Worm (Caenorhabditis elegans): Measurements from ENCODE around the gene ZK1055.6.
"Not testable (repeated sequence)": the region's sequence is repeated elsewhere in the genome, so short reads cannot be mapped to it uniquely, and the experiment has no call there.

ZK1055.6 gene

ce11 chrV:6605275-6605674 lies 2.9 kb upstream of the ZK1055.6 start, which contains the start of gene ZK1055.7:
Gene ZK1055.7 (minus strand): TSS chrV:6605375.
- TF ChIP-seq M03D4.4 (tag; optimal IDR thresholded peaks at IDR 0.05) (no peak), elt-3 (tag; optimal IDR thresholded peaks at IDR 0.05) (no peak), lin-32 (GFP tag; optimal IDR thresholded peaks at IDR 0.05) (no peak), drap-1 (GFP tag; optimal IDR thresholded peaks at IDR 0.05) (no peak), unc-62 (GFP tag; optimal IDR thresholded peaks at IDR 0.05) (no peak), sem-2 (GFP tag; optimal IDR thresholded peaks at IDR 0.05) (no peak), zip-8 (tag; optimal IDR thresholded peaks at IDR 0.05) (no peak), nhr-28 (tag; optimal IDR thresholded peaks at IDR 0.05) (no peak)

ce11 chrV:6593700-6594244 lies 8.6 kb downstream of the ZK1055.6 start, which contains the start of gene hcp-1:
Gene hcp-1 (plus strand): TSS chrV:6594194.
- no peak for TF ChIP-seq pha-4 (tag; optimal IDR thresholded peaks at IDR 0.05)
- no peak for TF ChIP-seq unc-39 (tag; optimal IDR thresholded peaks at IDR 0.05)
- no peak for TF ChIP-seq unc-62 (GFP tag; optimal IDR thresholded peaks at IDR 0.05)
- peak; percentile 2 for TF ChIP-seq lin-13 (tag; optimal IDR thresholded peaks at IDR 0.05)
- TF ChIP-seq hlh-1 (tag; optimal IDR thresholded peaks at IDR 0.05) = peak; percentile 32
- peak; percentile 39 for TF ChIP-seq mep-1 (tag; optimal IDR thresholded peaks at IDR 0.05)
- no peak for TF ChIP-seq M03D4.4 (tag; optimal IDR thresholded peaks at IDR 0.05)
- no peak for TF ChIP-seq elt-3 (tag; optimal IDR thresholded peaks at IDR 0.05)

- TF ChIP-seq ceh-83 (GFP tag; optimal IDR thresholded peaks at IDR 0.05) (no peak), ces-1 (GFP tag; optimal IDR thresholded peaks at IDR 0.05) (no peak), drap-1 (GFP tag; optimal IDR thresholded peaks at IDR 0.05) (no peak), nhr-76 (tag; optimal IDR thresholded peaks at IDR 0.05) (no peak), unc-39 (tag; optimal IDR thresholded peaks at IDR 0.05) (no peak), nhr-28 (tag; optimal IDR thresholded peaks at IDR 0.05) (no peak), lin-32 (GFP tag; optimal IDR thresholded peaks at IDR 0.05) (no peak)
Observed at ce11 chrV:6590283-6590682, 12.1 kb downstream of the ZK1055.6 start, which contains the start of gene ZK1055.2. Gene ZK1055.2 (plus strand): TSS chrV:6590583.

- not testable (repeated sequence) for TF ChIP-seq zip-8, lin-13, nhr-12 (tag; optimal IDR thresholded peaks at IDR 0.05)
Observed at ce11 chrV:6581762-6582161, 20.6 kb downstream of the ZK1055.6 start, which contains the start of gene ZK1055.4. Gene ZK1055.4 (plus strand): TSS chrV:6582062.

- TF ChIP-seq mls-2 (tag; optimal IDR thresholded peaks at IDR 0.05) (no peak), mab-5 (tag; optimal IDR thresholded peaks at IDR 0.05) (no peak), ceh-39 (tag; optimal IDR thresholded peaks at IDR 0.05) (no peak), nhr-28 (tag; optimal IDR thresholded peaks at IDR 0.05) (no peak), snpc-4 (tag; optimal IDR thresholded peaks at IDR 0.05) (no peak), blmp-1 (tag; optimal IDR thresholded peaks at IDR 0.05) (no peak), nhr-2 (tag; optimal IDR thresholded peaks at IDR 0.05) (no peak), nhr-76 (tag; optimal IDR thresholded peaks at IDR 0.05) (no peak), ceh-83 (GFP tag; optimal IDR thresholded peaks at IDR 0.05) (no peak), unc-39 (tag; optimal IDR thresholded peaks at IDR 0.05) (no peak), unc-120 (tag; optimal IDR thresholded peaks at IDR 0.05; ENCODE audit: poor library complexity, severe bottlenecking) (no peak), ham-2 (GFP tag; optimal IDR thresholded peaks at IDR 0.05) (no peak), lin-13 (tag; optimal IDR thresholded peaks at IDR 0.05) (no peak), bed-3 (GFP tag; optimal IDR thresholded peaks at IDR 0.05) (no peak), ztf-11 (tag; optimal IDR thresholded peaks at IDR 0.05) (no peak), nhr-12 (tag; optimal IDR thresholded peaks at IDR 0.05) (no peak)
Observed at ce11 chrV:6579992-6580391, 22.4 kb downstream of the ZK1055.6 start, which contains the start of gene EGAP9.3. Gene EGAP9.3 (minus strand): TSS chrV:6580122.

- TF ChIP-seq nhr-28 (tag; optimal IDR thresholded peaks at IDR 0.05) (no peak), nhr-237 (tag; optimal IDR thresholded peaks at IDR 0.05) (no peak), elt-1 (tag; optimal IDR thresholded peaks at IDR 0.05; ENCODE audit: borderline replicate concordance, insufficient read depth) (peak; percentile 28)
Observed at ce11 chrV:6576567-6576966, 25.8 kb downstream of the ZK1055.6 start, which contains the start of gene EGAP9.4. Gene EGAP9.4 (plus strand): TSS chrV:6576867.

Measured in whole organism, mixed stage, embryonic.